Worm (Caenorhabditis elegans): Measurements from ENCODE around the gene C24H10.2.

ce11 chrX:5017591-5017990 lies 46.8 kb upstream of the C24H10.2 start, which contains the start of gene sek-3:
- TF ChIP-seq lsy-12 (tag; optimal IDR thresholded peaks at IDR 0.05) (no peak), nhr-77 (tag; optimal IDR thresholded peaks at IDR 0.05) (no peak), ceh-9 (tag; optimal IDR thresholded peaks at IDR 0.05) (no peak), zag-1 (tag; optimal IDR thresholded peaks at IDR 0.05) (no peak), unc-39 (tag; optimal IDR thresholded peaks at IDR 0.05) (no peak)
